Fruit fly (Drosophila melanogaster) whole organism, embryonic: ENCODE data around the gene Rpn2.

ENCODE experiments used
- Asciz ChIP-seq: fragments of 200-800 bp; sonication (Bioruptor generic); optimal IDR thresholded peaks from 2 replicates; lab custom pipeline; 2017; ENCODE audit warnings: missing biosample characterization, mild to moderate bottlenecking, missing genetic modification characterization, missing genetic modification reagents
- Bgb ChIP-seq: fragments of 200-800 bp; sonication (Bioruptor generic); IDR thresholded peaks from 2 replicates; pipeline ENCODE4 v1.3.6; 2022; ENCODE audit warnings: missing biosample characterization, missing genetic modification characterization; ENCODE audit not compliant: partially characterized antibody
- CG10979 ChIP-seq: fragments of 200-800 bp; sonication (Bioruptor generic); optimal IDR thresholded peaks from 2 replicates; lab custom pipeline; 2018; ENCODE audit warnings: missing biosample characterization, mild to moderate bottlenecking, missing genetic modification characterization, moderate library complexity
- CG12744 ChIP-seq: fragments of 200-800 bp; sonication (Bioruptor generic); optimal IDR thresholded peaks from 2 replicates; lab custom pipeline; 2016; ENCODE audit warnings: missing biosample characterization, missing genetic modification characterization
- CG1832 ChIP-seq: fragments of 200-800 bp; sonication (Bioruptor generic); optimal IDR thresholded peaks from 2 replicates; lab custom pipeline; 2017; ENCODE audit warnings: missing biosample characterization, mild to moderate bottlenecking, missing genetic modification characterization, inconsistent platforms
- CG2120 ChIP-seq: fragments of 200-800 bp; sonication (Bioruptor generic); optimal IDR thresholded peaks from 3 replicates; lab custom pipeline; 2016; ENCODE audit warnings: missing biosample characterization, missing genetic modification characterization
- CG30431 ChIP-seq: fragments of 200-800 bp; sonication (Bioruptor generic); optimal IDR thresholded peaks from 2 replicates; lab custom pipeline; 2017; ENCODE audit warnings: missing biosample characterization, missing genetic modification characterization
- CG32532 ChIP-seq: fragments of 200-800 bp; sonication (Bioruptor generic); IDR thresholded peaks from 2 replicates; pipeline ENCODE4 v1.3.6; 2022; ENCODE audit warnings: missing biosample characterization, missing genetic modification characterization
- CG34376 ChIP-seq: fragments of 200-800 bp; sonication (Bioruptor generic); optimal IDR thresholded peaks from 2 replicates; lab custom pipeline; 2018; ENCODE audit warnings: missing biosample characterization, mild to moderate bottlenecking, missing genetic modification characterization
- CG42726 ChIP-seq: fragments of 200-800 bp; sonication (Bioruptor generic); IDR thresholded peaks from 2 replicates; pipeline ENCODE4 v1.3.6; 2022; ENCODE audit warnings: missing biosample characterization, missing genetic modification characterization; ENCODE audit not compliant: partially characterized antibody
- CG4730 ChIP-seq: fragments of 200-800 bp; sonication (Bioruptor generic); IDR thresholded peaks from 2 replicates; pipeline ENCODE4 v1.3.6; 2022; ENCODE audit warnings: missing biosample characterization, missing genetic modification characterization
- CG5245 ChIP-seq: fragments of 200-800 bp; sonication (Bioruptor generic); optimal IDR thresholded peaks from 3 replicates; lab custom pipeline; 2016; ENCODE audit warnings: missing biosample characterization, missing genetic modification characterization
- CG7357 ChIP-seq: fragments of 200-800 bp; sonication (Bioruptor generic); IDR thresholded peaks from 3 replicates; pipeline ENCODE4 v1.3.6; 2022; ENCODE audit warnings: missing biosample characterization, missing genetic modification characterization
- CG7745 ChIP-seq: fragments of 200-800 bp; sonication (Bioruptor generic); optimal IDR thresholded peaks from 2 replicates; lab custom pipeline; 2018; ENCODE audit warnings: missing biosample characterization, mild to moderate bottlenecking, missing genetic modification characterization, moderate library complexity
- CG7987 ChIP-seq: fragments of 200-800 bp; sonication (Bioruptor generic); optimal IDR thresholded peaks from 2 replicates; lab custom pipeline; 2018; ENCODE audit warnings: missing biosample characterization, mild to moderate bottlenecking, missing genetic modification characterization, moderate library complexity
- CG8478 ChIP-seq: fragments of >200 bp; optimal IDR thresholded peaks from 2 replicates; lab custom pipeline; 2018
- Deaf1 ChIP-seq: fragments of 200-800 bp; optimal IDR thresholded peaks from 3 replicates; lab custom pipeline; 2019; ENCODE audit warnings: missing biosample characterization, mild to moderate bottlenecking, missing genetic modification characterization, moderate library complexity
- Dp ChIP-seq: fragments of 200-800 bp; sonication (Bioruptor generic); optimal IDR thresholded peaks from 2 replicates; lab custom pipeline; 2018; ENCODE audit warnings: missing biosample characterization, mild to moderate bottlenecking, missing genetic modification characterization, moderate library complexity
- ERR ChIP-seq: fragments of 200-800 bp; sonication (Bioruptor generic); optimal IDR thresholded peaks from 2 replicates; lab custom pipeline; 2016; ENCODE audit warnings: missing biosample characterization, missing genetic modification characterization
- Fer2 ChIP-seq: fragments of 200-800 bp; sonication (Bioruptor generic); optimal IDR thresholded peaks from 2 replicates; lab custom pipeline; 2018; ENCODE audit warnings: missing biosample characterization, mild to moderate bottlenecking, missing genetic modification characterization, moderate library complexity
- HHEX ChIP-seq: fragments of 200-800 bp; sonication (Bioruptor generic); optimal IDR thresholded peaks from 3 replicates; lab custom pipeline; 2017; ENCODE audit warnings: missing biosample characterization, mild to moderate bottlenecking, missing genetic modification characterization, missing genetic modification reagents
- Max ChIP-seq: fragments of 200-800 bp; sonication (Bioruptor generic); optimal IDR thresholded peaks from 2 replicates; lab custom pipeline; 2016; ENCODE audit warnings: missing biosample characterization, mild to moderate bottlenecking, missing genetic modification characterization
- Med ChIP-seq: fragments of 200-800 bp; sonication (Bioruptor generic); peaks from one replicate; lab custom pipeline; 2016; ENCODE audit warnings: missing biosample characterization, missing genetic modification characterization, mild to moderate bottlenecking, inconsistent platforms, moderate library complexity
- Pdp1 ChIP-seq, 2 experiments: fragments of 200-800 bp; sonication (Bioruptor generic); optimal IDR thresholded peaks; 3 replicates each; lab custom pipeline; 2016; ENCODE audit warnings: missing biosample characterization in 2 of 2, missing genetic modification characterization in 2 of 2, mild to moderate bottlenecking in 1 of 2, moderate library complexity in 1 of 2
- chm ChIP-seq: fragments of 200-800 bp; sonication (Bioruptor generic); IDR thresholded peaks from 2 replicates; pipeline ENCODE4 v1.3.6; 2022; ENCODE audit warnings: missing biosample characterization, missing genetic modification characterization
- crc ChIP-seq: fragments of 200-800 bp; sonication (Bioruptor generic); optimal IDR thresholded peaks from 2 replicates; lab custom pipeline; 2016; ENCODE audit warnings: missing biosample characterization, missing genetic modification characterization
- crol ChIP-seq: fragments of 200-800 bp; sonication (Bioruptor generic); IDR thresholded peaks from 2 replicates; pipeline ENCODE4 v1.3.6; 2022; ENCODE audit warnings: missing biosample characterization, missing genetic modification characterization
- crp ChIP-seq, 2 experiments: fragments of 200-800 bp; sonication (Bioruptor generic); optimal IDR thresholded peaks; 2 replicates in 1 of 2; 3 replicates in 1 of 2; lab custom pipeline; 2017; ENCODE audit warnings: missing biosample characterization in 2 of 2, missing genetic modification characterization in 2 of 2, mild to moderate bottlenecking in 1 of 2, moderate library complexity in 1 of 2
- cwo ChIP-seq: fragments of 200-800 bp; sonication (Bioruptor generic); optimal IDR thresholded peaks from 3 replicates; lab custom pipeline; 2017; ENCODE audit warnings: missing biosample characterization, missing genetic modification characterization, mild to moderate bottlenecking, moderate library complexity, missing genetic modification reagents
- exex ChIP-seq: fragments of 200-800 bp; sonication (Bioruptor generic); optimal IDR thresholded peaks from 4 replicates; lab custom pipeline; 2018; ENCODE audit warnings: missing biosample characterization, mild to moderate bottlenecking, missing genetic modification characterization, moderate library complexity
- fd102C ChIP-seq: fragments of 200-800 bp; sonication (Bioruptor generic); optimal IDR thresholded peaks from 2 replicates; lab custom pipeline; 2018; ENCODE audit warnings: missing biosample characterization, mild to moderate bottlenecking, missing genetic modification characterization, moderate library complexity
- ftz-f1 ChIP-seq: fragments of 200-800 bp; sonication (Bioruptor generic); optimal IDR thresholded peaks from 2 replicates; lab custom pipeline; 2016; ENCODE audit warnings: missing biosample characterization, missing genetic modification characterization
- hb ChIP-seq: fragments of 200-800 bp; sonication (Bioruptor generic); IDR thresholded peaks from 3 replicates; pipeline ENCODE4 v1.3.6; 2022; ENCODE audit warnings: missing biosample characterization, missing genetic modification characterization; ENCODE audit not compliant: partially characterized antibody
- jumu ChIP-seq: fragments of 200-800 bp; sonication (Bioruptor generic); optimal IDR thresholded peaks from 3 replicates; lab custom pipeline; 2016; ENCODE audit warnings: missing biosample characterization, missing genetic modification characterization
- knrl ChIP-seq: fragments of 200-800 bp; sonication (Bioruptor generic); IDR thresholded peaks from 3 replicates; pipeline ENCODE4 v1.3.6; 2022; ENCODE audit warnings: missing biosample characterization, missing genetic modification characterization; ENCODE audit not compliant: partially characterized antibody
- lbe ChIP-seq: fragments of 200-800 bp; sonication (Bioruptor generic); optimal IDR thresholded peaks from 2 replicates; lab custom pipeline; 2016; ENCODE audit warnings: missing biosample characterization, mild to moderate bottlenecking, missing genetic modification characterization
- mirr ChIP-seq: fragments of 200-800 bp; sonication (Bioruptor generic); optimal IDR thresholded peaks from 3 replicates; lab custom pipeline; 2018; ENCODE audit warnings: missing biosample characterization, mild to moderate bottlenecking, missing genetic modification characterization
- run ChIP-seq: fragments of 200-800 bp; sonication (Bioruptor generic); optimal IDR thresholded peaks from 3 replicates; lab custom pipeline; 2018; ENCODE audit warnings: missing biosample characterization, mild to moderate bottlenecking, missing genetic modification characterization
- sug ChIP-seq: fragments of 200-800 bp; optimal IDR thresholded peaks from 2 replicates; lab custom pipeline; 2019; ENCODE audit warnings: missing biosample characterization, mild to moderate bottlenecking, missing genetic modification characterization, moderate library complexity
- vfl ChIP-seq: fragments of 200-800 bp; sonication (Bioruptor generic); optimal IDR thresholded peaks from 2 replicates; lab custom pipeline; 2016; ENCODE audit warnings: missing biosample characterization, missing genetic modification characterization

Rpn2 gene

dm6 chr3R:29113392-29113791 lies 39.9 kb upstream of the Rpn2 start:
- no peak for TF ChIP-seq fd102C (GFP tag; lab: Kevin White, UChicago)
- no peak for TF ChIP-seq CG30431 (GFP tag; lab: Kevin White, UChicago)
- no peak for TF ChIP-seq HHEX (GFP tag; lab: Kevin White, UChicago)
- peak; percentile 77 for TF ChIP-seq CG7987 (GFP tag; lab: Kevin White, UChicago)
- no peak for TF ChIP-seq lbe
- TF ChIP-seq knrl (GFP tag; lab: Robert Waterston, UW): no peak
- TF ChIP-seq ERR (GFP tag; lab: Kevin White, UChicago): peak; percentile 31
- TF ChIP-seq hb (GFP tag; lab: Robert Waterston, UW): no peak
- TF ChIP-seq CG2120 (GFP tag; lab: Kevin White, UChicago): no peak
- TF ChIP-seq vfl (GFP tag; lab: Kevin White, UChicago): no peak
- TF ChIP-seq ftz-f1: peak; percentile 52
- TF ChIP-seq CG5245 (GFP tag; lab: Kevin White, UChicago): no peak
- no peak for TF ChIP-seq Max (GFP tag; lab: Kevin White, UChicago)
- TF ChIP-seq Deaf1 (tag; lab: Kevin White, UChicago): peak; percentile 56
- TF ChIP-seq CG34376 (GFP tag; lab: Kevin White, UChicago): peak; percentile 72
- no peak for TF ChIP-seq CG10979
- no peak for TF ChIP-seq CG1832 (GFP tag; lab: Kevin White, UChicago)
- TF ChIP-seq exex (tag; lab: Kevin White, UChicago): peak; percentile 62
- 0 out of 2 replicates have a peak, but pooled peaks have one; percentile 10 for TF ChIP-seq Bgb (GFP tag; lab: Robert Waterston, UW)
- peak; percentile 42 for TF ChIP-seq sug (tag; lab: Kevin White, UChicago)
- TF ChIP-seq CG32532: no peak
- no peak for TF ChIP-seq CG7745 (tag; lab: Kevin White, UChicago)
- TF ChIP-seq Dp: no peak
- no peak for TF ChIP-seq chm
- TF ChIP-seq Fer2 (tag; lab: Kevin White, UChicago): no peak
- peak; percentile 57 for TF ChIP-seq CG8478 (lab: Kevin White, UChicago)
- no peak for TF ChIP-seq CG42726 (GFP tag; lab: Robert Waterston, UW)
- no peak for TF ChIP-seq crc
- TF ChIP-seq Asciz: no peak
- TF ChIP-seq CG12744 (GFP tag; lab: Kevin White, UChicago): no peak
- TF ChIP-seq run: no peak
- peak; percentile 68 for TF ChIP-seq crol (GFP tag; lab: Robert Waterston, UW)
- peak in 1 of 2 experiments; percentile 3 for TF ChIP-seq crp (GFP tag; optimal IDR thresholded peaks at IDR 0.05; lab: Kevin White, UChicago)
- peak; percentile 6 for TF ChIP-seq cwo (GFP tag; lab: Kevin White, UChicago)
- no peak for TF ChIP-seq jumu (GFP tag; lab: Kevin White, UChicago)
- no peak for TF ChIP-seq CG4730 (GFP tag; lab: Robert Waterston, UW)
- no peak for TF ChIP-seq CG7357 (GFP tag; lab: Robert Waterston, UW)
- no peak for TF ChIP-seq Med (GFP tag; lab: Kevin White, UChicago)
- TF ChIP-seq Pdp1 (GFP tag; optimal IDR thresholded peaks at IDR 0.05; lab: Kevin White, UChicago): peak in 1 of 2 experiments; percentile 97
- peak; percentile 69 for TF ChIP-seq mirr (GFP tag; lab: Kevin White, UChicago)
